Worm (Caenorhabditis elegans) whole organism, L1 larva: Measurements from ENCODE around the gene ptr-18.

Experiments used
- C04F5.9 ChIP-seq: sonication (generic microtip); optimal IDR thresholded peaks from 2 replicates; lab custom pipeline; 2016; ENCODE audit warnings: missing genetic modification characterization, missing compliant biosample characterization
- C16A3.4 ChIP-seq: fragments of 150-350 bp; optimal IDR thresholded peaks from 2 replicates; lab custom pipeline; 2014; ENCODE audit warnings: missing biosample characterization, missing genetic modification characterization
- aly-2 ChIP-seq: fragments of 150-350 bp; optimal IDR thresholded peaks from 2 replicates; lab custom pipeline; 2014; ENCODE audit warnings: missing biosample characterization, missing genetic modification characterization
- ama-1 ChIP-seq: fragments of 150-350 bp; optimal IDR thresholded peaks from 2 replicates; lab custom pipeline; 2014
- ceh-88 ChIP-seq: fragments of 200-800 bp; sonication (Bioruptor generic); IDR thresholded peaks from 2 replicates; pipeline ENCODE4 v1.3.6; 2022; ENCODE audit warnings: missing genetic modification characterization, missing compliant biosample characterization
- efl-1 ChIP-seq, 4 experiments: fragments of 150-350 bp; optimal IDR thresholded peaks in 3 of 4; peaks in 1 of 4; 1 replicate in 1 of 4; 2 replicates in 3 of 4; lab custom pipeline; 2014; ENCODE audit warnings: missing biosample characterization in 2 of 4, missing genetic modification characterization in 2 of 4, missing genetic modification reagents in 2 of 4
- efl-3 ChIP-seq: fragments of 200-800 bp; sonication (Bioruptor generic); optimal IDR thresholded peaks from 2 replicates; lab custom pipeline; 2018; ENCODE audit warnings: mild to moderate bottlenecking, missing genetic modification characterization, missing compliant biosample characterization
- egl-27 ChIP-seq, 2 experiments: fragments of 150-350 bp in 1 of 2; sonication (generic microtip); optimal IDR thresholded peaks; 3 replicates each; lab custom pipeline; 2017 to 2018; ENCODE audit warnings: missing biosample characterization in 2 of 2, missing genetic modification characterization in 2 of 2, missing genetic modification reagents in 2 of 2
- elt-2 ChIP-seq: sonication (generic microtip); optimal IDR thresholded peaks from 2 replicates; lab custom pipeline; 2016; ENCODE audit warnings: missing genetic modification characterization, mild to moderate bottlenecking, inconsistent platforms, missing compliant biosample characterization, missing genetic modification reagents
- elt-3 ChIP-seq, 6 experiments: fragments of 150-350 bp in 1 of 6; sonication (generic microtip); optimal IDR thresholded peaks; 2 replicates each; lab custom pipeline; 2017 to 2018; ENCODE audit warnings: missing biosample characterization in 6 of 6, missing genetic modification characterization in 6 of 6, inconsistent platforms in 1 of 6
- fkh-10 ChIP-seq: sonication (generic microtip); optimal IDR thresholded peaks from 2 replicates; lab custom pipeline; 2017; ENCODE audit warnings: missing biosample characterization, missing genetic modification reagents, missing genetic modification characterization
- grh-1 ChIP-seq: fragments of 200-800 bp; sonication (Bioruptor generic); IDR thresholded peaks from 2 replicates; pipeline ENCODE4 v1.3.6; 2022; ENCODE audit warnings: missing genetic modification reagents, missing genetic modification characterization, missing compliant biosample characterization
- hlh-17 ChIP-seq: fragments of 200-800 bp; sonication (Bioruptor generic); optimal IDR thresholded peaks from 2 replicates; lab custom pipeline; 2018; ENCODE audit warnings: missing genetic modification characterization, mild to moderate bottlenecking, missing compliant biosample characterization, moderate library complexity, borderline replicate concordance
- hlh-4 ChIP-seq: sonication (generic microtip); optimal IDR thresholded peaks from 2 replicates; lab custom pipeline; 2016; ENCODE audit warnings: mild to moderate bottlenecking, missing genetic modification characterization, missing compliant biosample characterization
- hpl-2 ChIP-seq: fragments of 150-350 bp; optimal IDR thresholded peaks from 2 replicates; lab custom pipeline; 2014; ENCODE audit warnings: missing biosample characterization, missing genetic modification reagents, missing genetic modification characterization
- isw-1 ChIP-seq: fragments of 200-800 bp; sonication (Bioruptor generic); IDR thresholded peaks from 2 replicates; pipeline ENCODE4 v1.3.6; 2022; ENCODE audit warnings: missing genetic modification characterization, missing compliant biosample characterization
- lin-15B ChIP-seq: fragments of 150-350 bp; sonication (generic microtip); optimal IDR thresholded peaks from 3 replicates; lab custom pipeline; 2014; ENCODE audit warnings: missing biosample characterization, missing genetic modification characterization
- lin-39 ChIP-seq: fragments of 150-350 bp; optimal IDR thresholded peaks from 2 replicates; lab custom pipeline; 2014; ENCODE audit warnings: missing biosample characterization, missing genetic modification reagents, missing genetic modification characterization
- lir-3 ChIP-seq: sonication (generic microtip); optimal IDR thresholded peaks from 2 replicates; lab custom pipeline; 2016; ENCODE audit warnings: mild to moderate bottlenecking, missing genetic modification characterization, moderate library complexity, missing compliant biosample characterization; ENCODE audit not compliant: poor library complexity
- lsy-2 ChIP-seq, 2 experiments: fragments of 150-350 bp; optimal IDR thresholded peaks; 2 replicates each; lab custom pipeline; 2014; ENCODE audit warnings: missing biosample characterization in 2 of 2, missing genetic modification characterization in 2 of 2
- mab-9 ChIP-seq: fragments of 200-800 bp; sonication (Bioruptor generic); IDR thresholded peaks from 2 replicates; pipeline ENCODE4 v1.3.6; 2022; ENCODE audit warnings: missing genetic modification reagents, missing genetic modification characterization, missing compliant biosample characterization
- nhr-11 ChIP-seq: fragments of 150-350 bp; optimal IDR thresholded peaks from 2 replicates; lab custom pipeline; 2014; ENCODE audit warnings: missing biosample characterization, missing genetic modification characterization
- nhr-12 ChIP-seq: sonication (generic microtip); optimal IDR thresholded peaks from 2 replicates; lab custom pipeline; 2017; ENCODE audit warnings: missing biosample characterization, missing genetic modification characterization
- nhr-19 ChIP-seq: fragments of 200-800 bp; sonication (Bioruptor generic); conservative IDR thresholded peaks from 2 replicates; pipeline ENCODE4 v1.3.6; 2022; ENCODE audit warnings: missing genetic modification characterization, missing compliant biosample characterization
- nhr-20 ChIP-seq: sonication (generic microtip); optimal IDR thresholded peaks from 2 replicates; lab custom pipeline; 2016; ENCODE audit warnings: mild to moderate bottlenecking, missing genetic modification characterization, missing compliant biosample characterization
- nhr-28 ChIP-seq: fragments of 150-350 bp; optimal IDR thresholded peaks from 2 replicates; lab custom pipeline; 2014; ENCODE audit warnings: missing biosample characterization, missing genetic modification characterization
- nhr-71 ChIP-seq: sonication (generic microtip); optimal IDR thresholded peaks from 2 replicates; lab custom pipeline; 2016; ENCODE audit warnings: mild to moderate bottlenecking, missing genetic modification characterization, moderate library complexity, missing compliant biosample characterization
- nhr-76 ChIP-seq: sonication (generic microtip); optimal IDR thresholded peaks from 2 replicates; lab custom pipeline; 2017; ENCODE audit warnings: missing biosample characterization, missing genetic modification characterization
- nhr-77 ChIP-seq: fragments of 150-350 bp; optimal IDR thresholded peaks from 2 replicates; lab custom pipeline; 2014; ENCODE audit warnings: missing biosample characterization, missing genetic modification characterization
- nhr-84 ChIP-seq: sonication (generic microtip); optimal IDR thresholded peaks from 2 replicates; lab custom pipeline; 2017; ENCODE audit warnings: missing biosample characterization, missing genetic modification characterization
- nhr-85 ChIP-seq: sonication (generic microtip); peaks from one replicate; lab custom pipeline; 2016; ENCODE audit warnings: missing genetic modification characterization, inconsistent platforms, missing compliant biosample characterization
- nhr-90 ChIP-seq: sonication (generic microtip); optimal IDR thresholded peaks from 2 replicates; lab custom pipeline; 2016; ENCODE audit warnings: mild to moderate bottlenecking, missing genetic modification characterization, missing compliant biosample characterization; ENCODE audit not compliant: poor library complexity
- pax-3 ChIP-seq: fragments of 200-800 bp; sonication (Bioruptor generic); optimal IDR thresholded peaks from 2 replicates; lab custom pipeline; 2018; ENCODE audit warnings: mild to moderate bottlenecking, missing genetic modification characterization, moderate library complexity, missing compliant biosample characterization
- snu-23 ChIP-seq: sonication (generic microtip); optimal IDR thresholded peaks from 2 replicates; lab custom pipeline; 2016; ENCODE audit warnings: missing genetic modification characterization, missing compliant biosample characterization
- sox-4 ChIP-seq: sonication (generic microtip); optimal IDR thresholded peaks from 2 replicates; lab custom pipeline; 2016; ENCODE audit warnings: missing genetic modification characterization, missing compliant biosample characterization
- sptf-1 ChIP-seq: fragments of 150-350 bp; optimal IDR thresholded peaks from 2 replicates; lab custom pipeline; 2014; ENCODE audit warnings: missing biosample characterization, missing genetic modification characterization
- tbx-2 ChIP-seq: sonication (generic microtip); optimal IDR thresholded peaks from 2 replicates; lab custom pipeline; 2016; ENCODE audit warnings: missing genetic modification characterization, missing compliant biosample characterization
- unc-86 ChIP-seq: sonication (generic microtip); optimal IDR thresholded peaks from 2 replicates; lab custom pipeline; 2016; ENCODE audit warnings: missing genetic modification characterization, missing compliant biosample characterization
- ztf-4 ChIP-seq: fragments of 150-350 bp; optimal IDR thresholded peaks from 2 replicates; lab custom pipeline; 2014; ENCODE audit warnings: missing biosample characterization, missing genetic modification characterization

The ptr-18 gene

DNA sequence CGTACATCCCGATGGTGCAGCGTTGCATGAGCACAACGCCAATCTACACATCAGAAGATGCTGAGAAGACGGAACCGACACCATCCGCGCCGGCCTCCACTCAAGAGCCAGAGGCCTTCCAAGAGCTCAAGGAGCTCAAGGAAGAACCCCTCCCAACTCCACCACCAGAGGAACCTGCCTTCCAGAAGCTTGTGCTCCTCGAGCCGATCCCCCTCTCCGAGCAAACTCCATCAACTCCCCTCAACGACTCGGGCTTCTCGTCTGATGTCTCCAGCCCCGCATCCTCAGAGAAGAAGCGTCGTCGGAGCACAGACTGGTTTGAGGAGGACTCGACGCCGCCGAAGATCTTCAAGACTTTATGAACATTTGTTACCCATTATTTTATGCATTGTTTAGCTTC is 26.8 kb downstream of the ptr-18 start:
- TF ChIP-seq lin-39 = no peak
- TF ChIP-seq isw-1 = no peak
- no peak for TF ChIP-seq nhr-20
- TF ChIP-seq elt-3 (tag; optimal IDR thresholded peaks at IDR 0.05; lab: Kevin White, UChicago) = no peak
- no peak for TF ChIP-seq sox-4
- no peak for TF ChIP-seq hlh-4 (tag; lab: Kevin White, UChicago)
- TF ChIP-seq nhr-28 = no peak
- TF ChIP-seq ceh-88 (GFP tag; lab: Robert Waterston, UW) = no peak
- TF ChIP-seq lsy-2 (tag; optimal IDR thresholded peaks at IDR 0.05; lab: Kevin White, UChicago) = no peak
- TF ChIP-seq hlh-17 (GFP tag; lab: Kevin White, UChicago) = no peak
- TF ChIP-seq nhr-85 (tag; lab: Kevin White, UChicago) = no peak
- no peak for TF ChIP-seq grh-1 (GFP tag; lab: Robert Waterston, UW)
- TF ChIP-seq C04F5.9 (tag; lab: Kevin White, UChicago) = no peak
- no peak for TF ChIP-seq unc-86
- TF ChIP-seq nhr-11 = no peak
- no peak for TF ChIP-seq hpl-2 (GFP tag; lab: Kevin White, UChicago)
- no peak for TF ChIP-seq nhr-12 (tag; lab: Kevin White, UChicago)

DNA sequence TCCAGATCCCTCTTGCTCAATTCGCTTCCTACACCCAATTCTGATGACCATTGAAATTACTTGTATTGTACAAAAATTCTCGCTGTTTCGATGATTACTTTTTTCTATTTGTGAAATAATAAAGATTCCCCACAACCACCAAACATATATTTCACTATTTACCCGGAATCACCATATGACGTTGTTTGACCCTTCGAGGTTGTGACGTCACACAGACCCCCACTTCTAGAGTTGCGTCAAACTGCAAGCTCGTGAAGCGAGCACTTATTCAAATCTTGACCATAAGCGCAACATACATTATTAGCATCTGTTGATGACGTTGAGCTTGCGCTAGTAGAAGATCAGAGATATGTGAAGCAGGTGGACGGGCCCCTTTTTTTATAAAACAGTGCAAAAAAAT is 27.6 kb downstream of the ptr-18 start:
- no peak for TF ChIP-seq nhr-19 (GFP tag; lab: Robert Waterston, UW)
- TF ChIP-seq aly-2 = peak; percentile 48
- TF ChIP-seq lin-15B (tag; lab: Kevin White, UChicago) = no peak
- TF ChIP-seq nhr-85 (tag; lab: Kevin White, UChicago) = peak; percentile 45

DNA sequence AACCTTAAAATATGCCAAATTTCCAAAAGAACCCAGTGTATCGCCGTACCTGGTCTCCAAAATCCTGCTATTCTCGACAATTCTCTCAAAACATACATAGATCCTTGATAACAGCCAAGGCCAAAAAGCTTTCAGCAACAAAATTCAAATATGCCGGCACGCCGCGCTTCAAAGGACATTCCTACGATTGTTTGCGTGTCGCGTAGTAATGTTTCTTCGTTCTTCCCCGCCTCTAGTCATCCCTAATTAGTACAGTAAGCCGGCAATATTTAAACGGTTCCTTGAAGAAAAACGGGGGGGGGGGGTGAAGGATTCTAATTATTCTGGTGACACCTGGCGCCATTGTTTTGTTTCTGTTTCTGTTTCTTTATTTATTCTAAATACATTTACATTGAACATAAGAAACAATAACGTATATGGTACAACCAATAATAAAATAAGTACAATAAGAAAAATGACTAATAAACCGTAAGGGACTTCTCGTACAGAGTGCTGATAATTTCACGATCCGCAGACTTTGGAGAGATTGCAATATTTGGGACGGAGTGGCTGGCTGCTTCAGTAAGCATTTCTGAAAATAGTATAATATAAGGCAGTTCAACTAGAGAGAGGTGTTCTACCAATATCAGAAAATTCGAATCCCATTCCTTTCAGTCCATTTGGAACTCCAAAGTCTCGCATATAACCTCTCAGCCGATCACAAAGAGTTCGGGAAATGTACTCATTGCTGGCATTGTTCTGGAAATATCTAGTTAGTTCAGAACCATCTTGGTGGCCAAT is 28.9 kb downstream of the ptr-18 start:
- TF ChIP-seq lir-3 (tag; lab: Kevin White, UChicago) (no peak), ama-1 (lab: Kevin White, UChicago) (peak; percentile 64), nhr-85 (tag; lab: Kevin White, UChicago) (peak; percentile 38), snu-23 (GFP tag; lab: Kevin White, UChicago) (peak; percentile 23), nhr-90 (tag; lab: Kevin White, UChicago) (peak; percentile 47), elt-2 (tag; lab: Kevin White, UChicago) (peak; percentile 68), grh-1 (GFP tag; lab: Robert Waterston, UW) (no peak), nhr-71 (peak; percentile 34)

DNA sequence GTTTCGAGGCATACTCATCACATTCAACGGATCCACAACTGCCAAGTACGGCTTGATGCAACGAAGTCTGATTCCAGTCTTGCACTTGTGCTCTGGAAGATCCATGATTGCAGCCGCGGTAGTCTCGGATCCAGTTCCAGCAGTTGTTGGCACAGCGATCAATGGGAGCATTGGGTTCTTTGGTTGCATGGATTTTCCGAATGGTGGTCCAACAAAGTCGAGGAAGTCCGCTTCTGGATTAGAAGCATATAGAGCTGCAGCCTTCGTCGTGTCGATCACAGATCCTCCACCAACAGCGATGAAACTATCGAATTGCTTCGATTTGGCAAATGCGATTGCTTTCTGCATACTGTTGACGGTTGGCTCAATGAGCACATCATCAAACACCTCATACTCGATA is 30.0 kb downstream of the ptr-18 start:
- TF ChIP-seq C16A3.4 (tag; lab: Kevin White, UChicago) (no peak), nhr-85 (tag; lab: Kevin White, UChicago) (no peak), pax-3 (tag; lab: Kevin White, UChicago) (no peak), nhr-20 (no peak), isw-1 (no peak), efl-3 (GFP tag; lab: Kevin White, UChicago) (no peak), nhr-77 (tag; lab: Kevin White, UChicago) (no peak), nhr-84 (tag; lab: Kevin White, UChicago) (no peak), nhr-90 (tag; lab: Kevin White, UChicago) (no peak), tbx-2 (no peak), nhr-76 (no peak), efl-1 (optimal IDR thresholded peaks at IDR 0.05; lab: Kevin White, UChicago) (no peak), efl-1 (GFP tag; optimal IDR thresholded peaks at IDR 0.05 in 1 of 2; lab: Kevin White, UChicago) (no peak), sptf-1 (no peak), ceh-88 (GFP tag; lab: Robert Waterston, UW) (no peak), mab-9 (GFP tag; lab: Robert Waterston, UW) (no peak), egl-27 (tag; optimal IDR thresholded peaks at IDR 0.05; lab: Kevin White, UChicago) (no peak), lir-3 (tag; lab: Kevin White, UChicago) (no peak), ztf-4 (tag; lab: Kevin White, UChicago) (no peak), fkh-10 (GFP tag; lab: Kevin White, UChicago) (no peak)
- TF ChIP-seq, all 84 proteins: peak for 0
